Worm (Caenorhabditis elegans) whole organism, young adult: ENCODE measurements around the gene str-174.

Experiments used
- C06A6.2 ChIP-seq: fragments of 200-800 bp; sonication (Bioruptor generic); conservative IDR thresholded peaks from 2 replicates; pipeline ENCODE4 v1.3.6; 2022; ENCODE audit warnings: missing genetic modification characterization, missing compliant biosample characterization
- Y56A3A.18 ChIP-seq: fragments of 200-800 bp; sonication (Bioruptor generic); IDR thresholded peaks from 2 replicates; pipeline ENCODE4 v1.3.6; 2022; ENCODE audit warnings: missing genetic modification reagents, missing genetic modification characterization, missing compliant biosample characterization
- ama-1 ChIP-seq, 3 experiments: fragments of 150-350 bp in 1 of 3; sonication (generic microtip) in 2 of 3; optimal IDR thresholded peaks; 2 replicates each; lab custom pipeline; 2014 to 2018; ENCODE audit warnings: missing biosample characterization in 2 of 3, missing genetic modification characterization in 2 of 3, missing genetic modification reagents in 2 of 3
- efl-1 ChIP-seq: fragments of 150-350 bp; optimal IDR thresholded peaks from 2 replicates; lab custom pipeline; 2014; ENCODE audit warnings: missing biosample characterization, missing genetic modification reagents, missing genetic modification characterization
- nfya-1 ChIP-seq: sonication (generic microtip); optimal IDR thresholded peaks from 2 replicates; lab custom pipeline; 2017; ENCODE audit warnings: antibody characterized with exemption, missing compliant biosample characterization, missing genetic modification characterization, borderline replicate concordance; ENCODE audit not compliant: insufficient read depth
- ztf-25 ChIP-seq: fragments of 200-800 bp; sonication (Bioruptor generic); IDR thresholded peaks from 2 replicates; pipeline ENCODE4 v1.3.6; 2022; ENCODE audit warnings: missing genetic modification reagents, missing genetic modification characterization, missing compliant biosample characterization

DNA sequence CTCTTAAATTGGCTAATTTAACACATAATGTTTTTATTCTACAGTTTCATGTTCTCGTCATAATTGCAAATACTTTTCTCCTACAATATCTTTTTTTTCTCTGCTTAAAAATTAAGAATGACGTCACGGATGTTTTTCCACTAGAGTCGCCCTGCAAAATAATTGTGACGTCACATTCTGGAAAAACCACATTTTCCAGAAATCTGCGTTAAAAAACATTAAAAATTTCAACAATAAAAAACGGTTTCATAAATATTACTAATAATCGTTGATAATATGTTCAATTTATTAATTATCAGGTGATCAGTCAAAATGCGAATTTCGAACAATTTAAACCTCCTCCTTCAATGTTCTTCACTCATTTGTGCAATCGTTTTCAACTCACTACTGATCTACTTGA lies 9.5 kb upstream of the str-174 start, which contains the start of gene str-166:
- TF ChIP-seq ama-1 (optimal IDR thresholded peaks at IDR 0.05; lab: Kevin White, UChicago) (no peak), ama-1 (GFP tag; optimal IDR thresholded peaks at IDR 0.05; lab: Kevin White, UChicago) (no peak), Y56A3A.18 (no peak), C06A6.2 (GFP tag; lab: Robert Waterston, UW) (no peak), nfya-1 (no peak), ztf-25 (GFP tag; lab: Robert Waterston, UW) (no peak), efl-1 (no peak)
